Fruit fly (Drosophila melanogaster) whole organism, adult: ENCODE results near the gene TTLL1B.

Experiments used
- CG11617 ChIP-seq: fragments of 200-800 bp; sonication (Bioruptor generic); optimal IDR thresholded peaks from 2 replicates; lab custom pipeline; 2017; ENCODE audit warnings: mild to moderate bottlenecking, missing biosample characterization, missing genetic modification reagents, missing genetic modification characterization
- CG12768 ChIP-seq: fragments of 200-800 bp; sonication (Bioruptor generic); optimal IDR thresholded peaks from 2 replicates; lab custom pipeline; 2017; ENCODE audit warnings: missing biosample characterization, missing genetic modification characterization, mild to moderate bottlenecking, moderate library complexity, missing genetic modification reagents
- CG14711 ChIP-seq: fragments of 200-800 bp; sonication (Bioruptor generic); optimal IDR thresholded peaks from 2 replicates; lab custom pipeline; 2018; ENCODE audit warnings: missing biosample characterization, mild to moderate bottlenecking, missing genetic modification characterization, moderate library complexity
- CG1620 ChIP-seq: fragments of 200-800 bp; sonication (Bioruptor generic); optimal IDR thresholded peaks from 2 replicates; lab custom pipeline; 2016; ENCODE audit warnings: missing biosample characterization, missing genetic modification characterization
- CG33017 ChIP-seq: fragments of 200-800 bp; sonication (Bioruptor generic); optimal IDR thresholded peaks from 2 replicates; lab custom pipeline; 2018; ENCODE audit warnings: missing biosample characterization, mild to moderate bottlenecking, missing genetic modification characterization, moderate library complexity
- CG5204 ChIP-seq: fragments of 200-800 bp; sonication (Bioruptor generic); optimal IDR thresholded peaks from 2 replicates; lab custom pipeline; 2016; ENCODE audit warnings: missing biosample characterization, missing genetic modification characterization
- CG7045 ChIP-seq: fragments of 200-800 bp; sonication (Bioruptor generic); optimal IDR thresholded peaks from 2 replicates; lab custom pipeline; 2017; ENCODE audit warnings: missing biosample characterization, mild to moderate bottlenecking, missing genetic modification characterization
- CG7101 ChIP-seq: fragments of 200-800 bp; sonication (Bioruptor generic); optimal IDR thresholded peaks from 2 replicates; lab custom pipeline; 2018; ENCODE audit warnings: missing biosample characterization, mild to moderate bottlenecking, missing genetic modification characterization, moderate library complexity
- Clk ChIP-seq: fragments of 200-800 bp; sonication (Bioruptor generic); optimal IDR thresholded peaks from 2 replicates; lab custom pipeline; 2017; ENCODE audit warnings: missing biosample characterization, missing genetic modification characterization
- Crg-1 ChIP-seq: fragments of 200-800 bp; sonication (Bioruptor generic); optimal IDR thresholded peaks from 2 replicates; lab custom pipeline; 2016; ENCODE audit warnings: missing biosample characterization, missing genetic modification characterization
- Hr96 ChIP-seq: fragments of 200-800 bp; sonication (Bioruptor generic); optimal IDR thresholded peaks from 2 replicates; lab custom pipeline; 2016; ENCODE audit warnings: missing biosample characterization, missing genetic modification characterization
- Mnt ChIP-seq: fragments of 200-800 bp; sonication (Bioruptor generic); optimal IDR thresholded peaks from 2 replicates; lab custom pipeline; 2016; ENCODE audit warnings: missing biosample characterization, mild to moderate bottlenecking, missing genetic modification characterization
- bab1 ChIP-seq: fragments of 200-800 bp; sonication (Bioruptor generic); optimal IDR thresholded peaks from 3 replicates; lab custom pipeline; 2019; ENCODE audit warnings: missing biosample characterization, mild to moderate bottlenecking, missing genetic modification characterization, moderate library complexity
- cic ChIP-seq: fragments of 200-800 bp; sonication (Bioruptor generic); optimal IDR thresholded peaks from 2 replicates; lab custom pipeline; 2017; ENCODE audit warnings: missing biosample characterization, mild to moderate bottlenecking, missing genetic modification characterization, moderate library complexity
- cnc ChIP-seq, 2 experiments: fragments of >200 bp; optimal IDR thresholded peaks; 2 replicates each; lab custom pipeline; 2017
- kay ChIP-seq: fragments of 200-800 bp; sonication (Bioruptor generic); peaks from one replicate; lab custom pipeline; 2016; ENCODE audit warnings: missing biosample characterization, missing genetic modification characterization, borderline replicate concordance
- ovo ChIP-seq: fragments of 200-800 bp; sonication (Bioruptor generic); optimal IDR thresholded peaks from 2 replicates; lab custom pipeline; 2016; ENCODE audit warnings: missing biosample characterization, missing genetic modification characterization
- pad ChIP-seq: fragments of 200-800 bp; sonication (Bioruptor generic); optimal IDR thresholded peaks from 3 replicates; lab custom pipeline; 2017; ENCODE audit warnings: missing biosample characterization, missing genetic modification characterization, mild to moderate bottlenecking, moderate library complexity, missing genetic modification reagents
- tj ChIP-seq: fragments of 200-800 bp; sonication (Bioruptor generic); optimal IDR thresholded peaks from 3 replicates; lab custom pipeline; 2017; ENCODE audit warnings: missing biosample characterization, mild to moderate bottlenecking, missing genetic modification characterization, moderate library complexity
- toe ChIP-seq: fragments of 200-800 bp; sonication (Bioruptor generic); optimal IDR thresholded peaks from 2 replicates; lab custom pipeline; 2016; ENCODE audit warnings: missing biosample characterization, missing genetic modification characterization

TTLL1B gene

dm6 chr3L:4611311-4611710 lies 36.8 kb upstream of the TTLL1B start:
- TF ChIP-seq CG12768 = no peak
- TF ChIP-seq CG11617 (GFP tag; lab: Kevin White, UChicago) = no peak
- TF ChIP-seq cic (GFP tag; lab: Kevin White, UChicago) = no peak
- TF ChIP-seq Clk (GFP tag; lab: Kevin White, UChicago) = no peak
- no peak for TF ChIP-seq CG7045 (GFP tag; lab: Kevin White, UChicago)
- TF ChIP-seq ovo = no peak
- no peak for TF ChIP-seq pad (GFP tag; lab: Kevin White, UChicago)
- TF ChIP-seq Hr96 (GFP tag; lab: Kevin White, UChicago) = no peak
- TF ChIP-seq cnc (optimal IDR thresholded peaks at IDR 0.05; lab: Kevin White, UChicago) = no peak
- no peak for TF ChIP-seq Mnt (GFP tag; lab: Kevin White, UChicago)
- TF ChIP-seq bab1 = no peak
- TF ChIP-seq CG5204 = no peak
- no peak for TF ChIP-seq CG33017 (tag; lab: Kevin White, UChicago)
- no peak for TF ChIP-seq tj (GFP tag; lab: Kevin White, UChicago)

dm6 chr3L:4613083-4613482 lies 35.0 kb upstream of the TTLL1B start:
- peak; percentile 53 for TF ChIP-seq kay
- peak; percentile 21 for TF ChIP-seq Mnt (GFP tag; lab: Kevin White, UChicago)
- TF ChIP-seq pad (GFP tag; lab: Kevin White, UChicago) = peak; percentile 54
- TF ChIP-seq Clk (GFP tag; lab: Kevin White, UChicago) = no peak
- TF ChIP-seq CG11617 (GFP tag; lab: Kevin White, UChicago) = peak; percentile 57
- TF ChIP-seq toe (GFP tag; lab: Kevin White, UChicago) = no peak
- TF ChIP-seq Hr96 (GFP tag; lab: Kevin White, UChicago) = no peak
- TF ChIP-seq CG12768 = peak; percentile 76
- TF ChIP-seq cic (GFP tag; lab: Kevin White, UChicago) = peak; percentile 55
- TF ChIP-seq CG7045 (GFP tag; lab: Kevin White, UChicago) = peak; percentile 40
- TF ChIP-seq cnc (optimal IDR thresholded peaks at IDR 0.05; lab: Kevin White, UChicago) = no peak
- TF ChIP-seq tj (GFP tag; lab: Kevin White, UChicago) = peak; percentile 49
- peak; percentile 78 for TF ChIP-seq CG14711 (tag; lab: Kevin White, UChicago)
- TF ChIP-seq ovo = no peak
- no peak for TF ChIP-seq CG1620
- peak; percentile 83 for TF ChIP-seq bab1
- no peak for TF ChIP-seq Crg-1
- no peak for TF ChIP-seq CG5204
- peak; percentile 74 for TF ChIP-seq CG7101 (tag; lab: Kevin White, UChicago)
- TF ChIP-seq CG33017 (tag; lab: Kevin White, UChicago) = peak; percentile 75

- TF ChIP-seq CG11617 (GFP tag; lab: Kevin White, UChicago) (no peak), Hr96 (GFP tag; lab: Kevin White, UChicago) (no peak), Clk (GFP tag; lab: Kevin White, UChicago) (no peak), Crg-1 (no peak), toe (GFP tag; lab: Kevin White, UChicago) (no peak), CG33017 (tag; lab: Kevin White, UChicago) (no peak), cnc (optimal IDR thresholded peaks at IDR 0.05; lab: Kevin White, UChicago) (no peak), CG14711 (tag; lab: Kevin White, UChicago) (no peak), cic (GFP tag; lab: Kevin White, UChicago) (no peak), CG1620 (no peak), ovo (no peak), Mnt (GFP tag; lab: Kevin White, UChicago) (no peak)
Observed at dm6 chr3L:4613846-4614247, 34.2 kb upstream of the TTLL1B start.

dm6 chr3L:4615064-4615463 lies 33.0 kb upstream of the TTLL1B start:
- TF ChIP-seq CG14711 (tag; lab: Kevin White, UChicago) (no peak), CG11617 (GFP tag; lab: Kevin White, UChicago) (no peak)

- TF ChIP-seq Clk (GFP tag; lab: Kevin White, UChicago) (no peak), toe (GFP tag; lab: Kevin White, UChicago) (no peak), cnc (optimal IDR thresholded peaks at IDR 0.05; lab: Kevin White, UChicago) (no peak), CG7101 (tag; lab: Kevin White, UChicago) (no peak), Mnt (GFP tag; lab: Kevin White, UChicago) (no peak), pad (GFP tag; lab: Kevin White, UChicago) (no peak), tj (GFP tag; lab: Kevin White, UChicago) (no peak), ovo (no peak), CG1620 (no peak), CG11617 (GFP tag; lab: Kevin White, UChicago) (no peak)
Observed at dm6 chr3L:4618865-4619496, 29.1 kb upstream of the TTLL1B start.

dm6 chr3L:4619497-4620211 lies 28.4 kb upstream of the TTLL1B start:
- no peak for TF ChIP-seq tj (GFP tag; lab: Kevin White, UChicago)
- TF ChIP-seq pad (GFP tag; lab: Kevin White, UChicago) = no peak
- TF ChIP-seq CG11617 (GFP tag; lab: Kevin White, UChicago) = no peak
- TF ChIP-seq CG1620 = no peak
- no peak for TF ChIP-seq kay
- TF ChIP-seq cic (GFP tag; lab: Kevin White, UChicago) = no peak
- TF ChIP-seq Mnt (GFP tag; lab: Kevin White, UChicago) = no peak
- no peak for TF ChIP-seq Crg-1
- TF ChIP-seq CG5204 = no peak
- no peak for TF ChIP-seq toe (GFP tag; lab: Kevin White, UChicago)
- no peak for TF ChIP-seq CG14711 (tag; lab: Kevin White, UChicago)
- TF ChIP-seq CG7101 (tag; lab: Kevin White, UChicago) = no peak
- no peak for TF ChIP-seq CG33017 (tag; lab: Kevin White, UChicago)
- no peak for TF ChIP-seq CG12768
- no peak for TF ChIP-seq bab1
- TF ChIP-seq CG7045 (GFP tag; lab: Kevin White, UChicago) = no peak
- no peak for TF ChIP-seq Hr96 (GFP tag; lab: Kevin White, UChicago)
- no peak for TF ChIP-seq Clk (GFP tag; lab: Kevin White, UChicago)
- no peak for TF ChIP-seq ovo
- no peak for TF ChIP-seq cnc (optimal IDR thresholded peaks at IDR 0.05; lab: Kevin White, UChicago)
